Worm (Caenorhabditis elegans): Measurements from ENCODE around the gene fbxa-32.

ce11 chrIII:1311367-1311766 is 42.3 kb upstream of the fbxa-32 start:
- TF ChIP-seq unc-62 (GFP tag; optimal IDR thresholded peaks at IDR 0.05), result no peak
- no peak for TF ChIP-seq lsy-2 (tag; optimal IDR thresholded peaks at IDR 0.05)
- no peak for TF ChIP-seq F13H6.1 (tag; optimal IDR thresholded peaks at IDR 0.05)
- TF ChIP-seq ama-1 (optimal IDR thresholded peaks at IDR 0.05), result no peak
- no peak for TF ChIP-seq nhr-129 (tag; optimal IDR thresholded peaks at IDR 0.05)
- TF ChIP-seq snpc-4 (tag; optimal IDR thresholded peaks at IDR 0.05), result no peak
- no peak for TF ChIP-seq dmd-4 (tag; optimal IDR thresholded peaks at IDR 0.05)
- no peak for TF ChIP-seq blmp-1 (tag; optimal IDR thresholded peaks at IDR 0.05; ENCODE audit: insufficient read depth)

Data from whole organism, L2 larva.